Worm (Caenorhabditis elegans) whole organism, L4/young adult: ENCODE data around the gene tmc-2.

Source experiments
- W03F9.2 ChIP-seq: fragments of 150-350 bp; optimal IDR thresholded peaks from 2 replicates; lab custom pipeline; 2014; ENCODE audit warnings: missing biosample characterization, missing genetic modification characterization
- dao-5 ChIP-seq: sonication (generic microtip); optimal IDR thresholded peaks from 2 replicates; lab custom pipeline; 2016; ENCODE audit warnings: missing genotype, missing genetic modification characterization, moderate library complexity, missing compliant biosample characterization
- him-1 ChIP-seq: sonication (generic microtip); optimal IDR thresholded peaks from 2 replicates; lab custom pipeline; 2016; ENCODE audit warnings: missing genotype, missing genetic modification reagents, missing genetic modification characterization, missing compliant biosample characterization

DNA sequence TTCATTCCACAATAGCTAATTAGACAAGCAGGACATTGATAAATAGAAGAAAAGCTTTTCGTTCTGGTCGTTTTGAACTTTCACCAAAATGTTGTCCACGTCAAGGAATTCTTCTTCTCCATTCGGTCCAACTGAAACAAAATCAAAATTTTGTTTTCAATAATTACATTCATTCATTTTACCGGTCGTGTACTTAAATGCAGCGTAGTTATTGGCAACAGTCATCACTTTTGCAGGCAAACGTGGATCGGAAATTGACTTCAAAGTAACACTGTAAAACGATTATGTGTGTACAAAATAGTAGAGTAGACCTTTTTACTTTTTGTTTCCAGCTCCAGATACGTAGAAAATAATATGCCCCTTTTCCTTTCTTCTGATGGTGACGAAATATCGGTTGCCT is 47.5 kb upstream of the tmc-2 start:
- TF ChIP-seq W03F9.2 (tag; lab: Kevin White, UChicago) = no peak
- no peak for TF ChIP-seq him-1
- no peak for TF ChIP-seq dao-5
